Worm (Caenorhabditis elegans) whole organism, L1 larva: ENCODE results near the gene nep-24.

Experiments
- C16A3.4 ChIP-seq: fragments of 150-350 bp; optimal IDR thresholded peaks from 2 replicates; lab custom pipeline; 2014; ENCODE audit warnings: missing biosample characterization, missing genetic modification characterization
- aha-1 ChIP-seq: fragments of 150-350 bp; optimal IDR thresholded peaks from 2 replicates; lab custom pipeline; 2014; ENCODE audit warnings: missing biosample characterization, missing genetic modification characterization
- ces-1 ChIP-seq: fragments of 150-350 bp; optimal IDR thresholded peaks from 2 replicates; lab custom pipeline; 2014; ENCODE audit warnings: missing biosample characterization, missing genetic modification reagents, missing genetic modification characterization
- egl-13 ChIP-seq: sonication (generic microtip); optimal IDR thresholded peaks from 2 replicates; lab custom pipeline; 2016; ENCODE audit warnings: missing genotype, missing genetic modification reagents, missing genetic modification characterization, missing compliant biosample characterization
- egl-27 ChIP-seq, 2 experiments: fragments of 150-350 bp in 1 of 2; sonication (generic microtip); optimal IDR thresholded peaks; 3 replicates each; lab custom pipeline; 2017 to 2018; ENCODE audit warnings: missing biosample characterization in 2 of 2, missing genetic modification characterization in 2 of 2, missing genetic modification reagents in 2 of 2
- fos-1 ChIP-seq: fragments of 150-350 bp; optimal IDR thresholded peaks from 2 replicates; lab custom pipeline; 2014; ENCODE audit warnings: missing biosample characterization, missing genetic modification characterization
- hlh-17 ChIP-seq: fragments of 200-800 bp; sonication (Bioruptor generic); optimal IDR thresholded peaks from 2 replicates; lab custom pipeline; 2018; ENCODE audit warnings: missing genetic modification characterization, mild to moderate bottlenecking, missing compliant biosample characterization, moderate library complexity, borderline replicate concordance
- hlh-4 ChIP-seq: sonication (generic microtip); optimal IDR thresholded peaks from 2 replicates; lab custom pipeline; 2016; ENCODE audit warnings: mild to moderate bottlenecking, missing genetic modification characterization, missing compliant biosample characterization
- lin-39 ChIP-seq: fragments of 150-350 bp; optimal IDR thresholded peaks from 2 replicates; lab custom pipeline; 2014; ENCODE audit warnings: missing biosample characterization, missing genetic modification reagents, missing genetic modification characterization
- mep-1 ChIP-seq: fragments of 150-350 bp; optimal IDR thresholded peaks from 2 replicates; lab custom pipeline; 2014; ENCODE audit warnings: missing biosample characterization, missing genetic modification characterization
- nhr-11 ChIP-seq: fragments of 150-350 bp; optimal IDR thresholded peaks from 2 replicates; lab custom pipeline; 2014; ENCODE audit warnings: missing biosample characterization, missing genetic modification characterization
- nhr-28 ChIP-seq: fragments of 150-350 bp; optimal IDR thresholded peaks from 2 replicates; lab custom pipeline; 2014; ENCODE audit warnings: missing biosample characterization, missing genetic modification characterization
- nhr-77 ChIP-seq: fragments of 150-350 bp; optimal IDR thresholded peaks from 2 replicates; lab custom pipeline; 2014; ENCODE audit warnings: missing biosample characterization, missing genetic modification characterization
- snpc-4 ChIP-seq: fragments of 150-350 bp; optimal IDR thresholded peaks from 2 replicates; lab custom pipeline; 2014; ENCODE audit warnings: missing biosample characterization, missing genetic modification characterization

DNA sequence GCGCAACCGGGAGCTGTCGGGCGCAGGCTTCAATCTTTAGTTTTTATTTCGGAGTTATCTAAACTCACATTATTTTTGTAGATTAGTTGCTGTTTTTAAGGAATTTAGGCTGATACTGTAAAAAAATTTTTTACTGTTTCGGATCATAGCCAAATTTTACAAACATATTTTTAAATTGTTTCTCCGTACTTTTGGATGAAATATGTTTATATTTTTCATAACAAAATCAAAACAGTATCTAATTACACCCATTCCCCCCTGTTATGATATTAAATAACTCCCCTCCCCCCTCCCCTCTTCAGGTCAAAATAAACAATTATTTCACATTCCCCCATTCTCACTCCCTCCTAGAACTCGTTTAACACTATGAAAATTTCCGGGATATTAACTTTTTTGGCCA lies 8.4 kb upstream of the nep-24 start, which contains the start of gene Y116A8C.3:
- TF ChIP-seq egl-13 (tag; lab: Kevin White, UChicago) (no peak), nhr-77 (no peak), ces-1 (no peak), egl-27 (tag; optimal IDR thresholded peaks at IDR 0.05; lab: Kevin White, UChicago) (no peak), nhr-28 (no peak), fos-1 (tag; lab: Kevin White, UChicago) (no peak), nhr-11 (no peak), mep-1 (no peak), lin-39 (tag; lab: Kevin White, UChicago) (no peak), hlh-4 (tag; lab: Kevin White, UChicago) (no peak), C16A3.4 (tag; lab: Kevin White, UChicago) (no peak), hlh-17 (GFP tag; lab: Kevin White, UChicago) (no peak), snpc-4 (no peak), aha-1 (no peak)
